Fruit fly (Drosophila melanogaster) whole organism, embryonic: Measurements from ENCODE around the gene Lipt2.

Source experiments
- Asciz ChIP-seq: fragments of 200-800 bp; sonication (Bioruptor generic); optimal IDR thresholded peaks from 2 replicates; lab custom pipeline; 2017; ENCODE audit warnings: missing biosample characterization, mild to moderate bottlenecking, missing genetic modification characterization, missing genetic modification reagents
- BtbVII ChIP-seq: fragments of 200-800 bp; sonication (Bioruptor generic); optimal IDR thresholded peaks from 3 replicates; lab custom pipeline; 2017; ENCODE audit warnings: missing biosample characterization, mild to moderate bottlenecking, missing genetic modification characterization
- CG10565 ChIP-seq: fragments of 200-800 bp; sonication (Bioruptor generic); optimal IDR thresholded peaks from 3 replicates; lab custom pipeline; 2016; ENCODE audit warnings: missing biosample characterization, mild to moderate bottlenecking, missing genetic modification characterization
- CG11504 ChIP-seq: fragments of 200-800 bp; sonication (Bioruptor generic); optimal IDR thresholded peaks from 3 replicates; lab custom pipeline; 2019; ENCODE audit warnings: missing biosample characterization, mild to moderate bottlenecking, missing genetic modification characterization, moderate library complexity
- CG11723 ChIP-seq: fragments of 200-800 bp; sonication (Bioruptor generic); optimal IDR thresholded peaks from 2 replicates; lab custom pipeline; 2017; ENCODE audit warnings: missing biosample characterization, mild to moderate bottlenecking, missing genetic modification characterization
- CG12219 ChIP-seq: fragments of 200-800 bp; sonication (Bioruptor generic); optimal IDR thresholded peaks from 3 replicates; lab custom pipeline; 2018; ENCODE audit warnings: missing biosample characterization, mild to moderate bottlenecking, missing genetic modification characterization
- CG13424 ChIP-seq: fragments of 200-800 bp; sonication (Bioruptor generic); optimal IDR thresholded peaks from 2 replicates; lab custom pipeline; 2019; ENCODE audit warnings: missing biosample characterization, mild to moderate bottlenecking, missing genetic modification characterization, moderate library complexity
- CG1529 ChIP-seq: fragments of 200-800 bp; sonication (Bioruptor generic); optimal IDR thresholded peaks from 3 replicates; lab custom pipeline; 2018; ENCODE audit warnings: missing biosample characterization, missing genetic modification characterization
- CG1647 ChIP-seq: fragments of 200-800 bp; sonication (Bioruptor generic); optimal IDR thresholded peaks from 3 replicates; lab custom pipeline; 2016; ENCODE audit warnings: missing biosample characterization, missing genetic modification characterization
- CG17829 ChIP-seq: fragments of 200-800 bp; optimal IDR thresholded peaks from 2 replicates; lab custom pipeline; 2019; ENCODE audit warnings: missing biosample characterization, mild to moderate bottlenecking, missing genetic modification characterization, moderate library complexity
- CG2199 ChIP-seq: fragments of 200-800 bp; sonication (Bioruptor generic); IDR thresholded peaks from 3 replicates; pipeline ENCODE4 v1.3.6; 2022; ENCODE audit warnings: missing biosample characterization, missing genetic modification characterization
- CG31441 ChIP-seq: fragments of 200-800 bp; sonication (Bioruptor generic); IDR thresholded peaks from 2 replicates; pipeline ENCODE4 v1.3.6; 2022; ENCODE audit warnings: missing biosample characterization, missing genetic modification characterization
- CG32767 ChIP-seq: fragments of 200-800 bp; sonication (Bioruptor generic); IDR thresholded peaks from 2 replicates; pipeline ENCODE4 v1.3.6; 2022; ENCODE audit warnings: missing biosample characterization, missing genetic modification characterization
- CG4328 ChIP-seq: fragments of 200-800 bp; sonication (Bioruptor generic); optimal IDR thresholded peaks from 3 replicates; lab custom pipeline; 2017; ENCODE audit warnings: missing biosample characterization, missing genetic modification reagents, missing genetic modification characterization
- CG4820 ChIP-seq: fragments of 200-800 bp; sonication (Bioruptor generic); optimal IDR thresholded peaks from 3 replicates; lab custom pipeline; 2016; ENCODE audit warnings: missing biosample characterization, missing genetic modification characterization
- CG6765 ChIP-seq: fragments of 200-800 bp; sonication (Bioruptor generic); optimal IDR thresholded peaks from 3 replicates; lab custom pipeline; 2017; ENCODE audit warnings: missing biosample characterization, mild to moderate bottlenecking, missing genetic modification characterization
- CG9797 ChIP-seq: fragments of 200-800 bp; sonication (Bioruptor generic); optimal IDR thresholded peaks from 3 replicates; lab custom pipeline; 2018; ENCODE audit warnings: missing biosample characterization, mild to moderate bottlenecking, missing genetic modification characterization
- D ChIP-seq, 2 experiments: fragments of 200-800 bp in 1 of 2; fragments of >200 bp in 1 of 2; sonication (Bioruptor generic) in 1 of 2; optimal IDR thresholded peaks; 2 replicates in 1 of 2; 3 replicates in 1 of 2; lab custom pipeline; 2017; ENCODE audit warnings: mild to moderate bottlenecking in 1 of 2, missing biosample characterization in 1 of 2, missing genetic modification characterization in 1 of 2, missing genetic modification reagents in 1 of 2
- Dbx ChIP-seq: fragments of 200-800 bp; sonication (Bioruptor generic); IDR thresholded peaks from 3 replicates; pipeline ENCODE4 v1.3.6; 2022; ENCODE audit warnings: missing biosample characterization, missing genetic modification characterization
- Dip3 ChIP-seq: fragments of 200-800 bp; sonication (Bioruptor generic); optimal IDR thresholded peaks from 3 replicates; lab custom pipeline; 2016; ENCODE audit warnings: missing biosample characterization, missing genetic modification characterization
- Ets97D ChIP-seq: fragments of 200-800 bp; sonication (Bioruptor generic); optimal IDR thresholded peaks from 3 replicates; lab custom pipeline; 2016; ENCODE audit warnings: missing biosample characterization, missing genetic modification characterization
- Fer2 ChIP-seq: fragments of 200-800 bp; sonication (Bioruptor generic); optimal IDR thresholded peaks from 2 replicates; lab custom pipeline; 2018; ENCODE audit warnings: missing biosample characterization, mild to moderate bottlenecking, missing genetic modification characterization, moderate library complexity
- Mrtf ChIP-seq: fragments of 200-800 bp; sonication (Bioruptor generic); IDR thresholded peaks from 3 replicates; pipeline ENCODE4 v1.3.6; 2022; ENCODE audit warnings: missing biosample characterization, missing genetic modification characterization
- Oaz ChIP-seq: fragments of 200-800 bp; sonication (Bioruptor generic); IDR thresholded peaks from 2 replicates; pipeline ENCODE4 v1.3.6; 2022; ENCODE audit warnings: missing biosample characterization, missing genetic modification characterization
- Pdp1 ChIP-seq, 2 experiments: fragments of 200-800 bp; sonication (Bioruptor generic); optimal IDR thresholded peaks; 3 replicates each; lab custom pipeline; 2016; ENCODE audit warnings: missing biosample characterization in 2 of 2, missing genetic modification characterization in 2 of 2, mild to moderate bottlenecking in 1 of 2, moderate library complexity in 1 of 2
- Ravus ChIP-seq: fragments of 200-800 bp; sonication (Bioruptor generic); IDR thresholded peaks from 2 replicates; pipeline ENCODE4 v1.3.6; 2022; ENCODE audit warnings: missing biosample characterization, missing genetic modification characterization
- Sry-δ ChIP-seq: fragments of 200-800 bp; sonication (Bioruptor generic); optimal IDR thresholded peaks from 2 replicates; lab custom pipeline; 2016; ENCODE audit warnings: missing biosample characterization, missing genetic modification characterization
- abd-A ChIP-seq: fragments of 200-800 bp; sonication (Bioruptor generic); optimal IDR thresholded peaks from 3 replicates; lab custom pipeline; 2019; ENCODE audit warnings: missing biosample characterization, mild to moderate bottlenecking, missing genetic modification characterization, moderate library complexity
- al ChIP-seq: fragments of 200-800 bp; sonication (Bioruptor generic); IDR thresholded peaks from 2 replicates; pipeline ENCODE4 v1.3.6; 2022; ENCODE audit warnings: missing biosample characterization, missing genetic modification characterization
- ato ChIP-seq: fragments of 200-800 bp; sonication (Bioruptor generic); IDR thresholded peaks from 2 replicates; pipeline ENCODE4 v1.3.6; 2022; ENCODE audit warnings: missing biosample characterization, missing genetic modification characterization; ENCODE audit not compliant: partially characterized antibody
- bbx ChIP-seq: fragments of 200-800 bp; sonication (Bioruptor generic); IDR thresholded peaks from 2 replicates; pipeline ENCODE4 v1.3.6; 2022; ENCODE audit warnings: missing biosample characterization, missing genetic modification characterization; ENCODE audit not compliant: partially characterized antibody
- btn ChIP-seq: fragments of 200-800 bp; sonication (Bioruptor generic); optimal IDR thresholded peaks from 2 replicates; lab custom pipeline; 2016; ENCODE audit warnings: missing biosample characterization, missing genetic modification characterization
- corto ChIP-seq: fragments of 200-800 bp; sonication (Bioruptor generic); optimal IDR thresholded peaks from 2 replicates; lab custom pipeline; 2016; ENCODE audit warnings: missing biosample characterization, mild to moderate bottlenecking, missing genetic modification characterization, moderate library complexity
- en ChIP-seq: fragments of 200-800 bp; sonication (Bioruptor generic); optimal IDR thresholded peaks from 2 replicates; lab custom pipeline; 2016; ENCODE audit warnings: missing biosample characterization, missing genetic modification characterization
- gfzf ChIP-seq: fragments of 200-800 bp; sonication (Bioruptor generic); optimal IDR thresholded peaks from 2 replicates; lab custom pipeline; 2016; ENCODE audit warnings: missing biosample characterization, mild to moderate bottlenecking, missing genetic modification characterization, moderate library complexity
- hbn ChIP-seq: fragments of 200-800 bp; sonication (Bioruptor generic); IDR thresholded peaks from 2 replicates; pipeline ENCODE4 v1.3.6; 2022; ENCODE audit warnings: missing biosample characterization, missing genetic modification characterization; ENCODE audit not compliant: partially characterized antibody
- her ChIP-seq: fragments of 200-800 bp; sonication (Bioruptor generic); optimal IDR thresholded peaks from 2 replicates; lab custom pipeline; 2016; ENCODE audit warnings: missing biosample characterization, missing genetic modification characterization
- lab ChIP-seq: fragments of 200-800 bp; sonication (Bioruptor generic); optimal IDR thresholded peaks from 3 replicates; lab custom pipeline; 2017; ENCODE audit warnings: missing biosample characterization, missing genetic modification characterization, mild to moderate bottlenecking, moderate library complexity, missing genetic modification reagents
- lbe ChIP-seq: fragments of 200-800 bp; sonication (Bioruptor generic); optimal IDR thresholded peaks from 2 replicates; lab custom pipeline; 2016; ENCODE audit warnings: missing biosample characterization, mild to moderate bottlenecking, missing genetic modification characterization
- nom ChIP-seq: fragments of 200-800 bp; sonication (Bioruptor generic); optimal IDR thresholded peaks from 2 replicates; lab custom pipeline; 2017; ENCODE audit warnings: missing biosample characterization, missing genetic modification characterization, mild to moderate bottlenecking, moderate library complexity, missing genetic modification reagents
- rib ChIP-seq: fragments of 200-800 bp; sonication (Bioruptor generic); IDR thresholded peaks from 2 replicates; pipeline ENCODE4 v1.3.6; 2022; ENCODE audit warnings: missing biosample characterization, missing genetic modification characterization
- sc ChIP-seq, 3 experiments: fragments of >200 bp in 2 of 3; fragments of 200-800 bp in 1 of 3; sonication (Bioruptor generic) in 1 of 3; optimal IDR thresholded peaks; 2 replicates in 2 of 3; 3 replicates in 1 of 3; lab custom pipeline; 2017; ENCODE audit warnings: mild to moderate bottlenecking in 1 of 3, missing biosample characterization in 1 of 3, missing genetic modification characterization in 1 of 3, missing genetic modification reagents in 1 of 3
- slbo ChIP-seq: fragments of 200-800 bp; sonication (Bioruptor generic); IDR thresholded peaks from 2 replicates; pipeline ENCODE4 v1.3.6; 2022; ENCODE audit warnings: missing biosample characterization, missing genetic modification characterization
- sna ChIP-seq: fragments of 200-800 bp; sonication (Bioruptor generic); IDR thresholded peaks from 2 replicates; pipeline ENCODE4 v1.3.6; 2022; ENCODE audit warnings: missing biosample characterization, missing genetic modification characterization; ENCODE audit not compliant: partially characterized antibody
- sug ChIP-seq: fragments of 200-800 bp; optimal IDR thresholded peaks from 2 replicates; lab custom pipeline; 2019; ENCODE audit warnings: missing biosample characterization, mild to moderate bottlenecking, missing genetic modification characterization, moderate library complexity
- twi ChIP-seq: fragments of 200-800 bp; optimal IDR thresholded peaks from 2 replicates; lab custom pipeline; 2019; ENCODE audit warnings: missing biosample characterization, mild to moderate bottlenecking, missing genetic modification characterization, moderate library complexity
- zen ChIP-seq: fragments of 200-800 bp; sonication (Bioruptor generic); optimal IDR thresholded peaks from 3 replicates; lab custom pipeline; 2018; ENCODE audit warnings: missing biosample characterization, mild to moderate bottlenecking, missing genetic modification characterization, moderate library complexity
- zen2 ChIP-seq: fragments of 200-800 bp; sonication (Bioruptor generic); IDR thresholded peaks from 3 replicates; pipeline ENCODE4 v1.3.6; 2022; ENCODE audit warnings: missing biosample characterization, missing genetic modification characterization; ENCODE audit not compliant: partially characterized antibody
- zfh1 ChIP-seq: fragments of 200-800 bp; sonication (Bioruptor generic); IDR thresholded peaks from 3 replicates; pipeline ENCODE4 v1.3.6; 2022; ENCODE audit warnings: missing biosample characterization, missing genetic modification characterization

Gene Lipt2

DNA sequence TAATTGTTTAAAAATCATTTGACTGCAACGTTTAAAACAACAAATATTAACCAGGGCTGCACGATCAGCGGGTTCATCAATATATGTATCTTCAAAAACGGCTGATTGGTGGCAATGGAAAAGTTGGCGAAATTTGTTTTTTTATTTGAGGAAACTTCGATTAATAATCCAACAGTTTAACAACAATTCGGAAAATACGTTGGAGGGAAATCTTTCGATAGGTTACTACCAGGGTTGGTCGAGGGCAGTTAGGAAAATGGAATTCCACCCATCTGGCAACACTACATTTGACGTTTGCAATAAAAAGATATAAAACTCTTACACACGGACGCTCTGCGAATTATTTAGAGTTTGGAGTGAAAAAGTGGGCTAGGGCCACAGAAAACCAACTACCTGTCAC, at the start of gene Lipt2, which contains the start of gene CG14650 (continued):
- TF ChIP-seq CG4820 (peak; percentile 20), Asciz (no peak), CG12219 (GFP tag; lab: Kevin White, UChicago) (no peak), zfh1 (GFP tag; lab: Robert Waterston, UW) (no peak), CG32767 (GFP tag; lab: Robert Waterston, UW) (no peak), Ets97D (peak; percentile 78), twi (tag; lab: Kevin White, UChicago) (peak; percentile 22), zen (tag; lab: Kevin White, UChicago) (peak; percentile 45), nom (no peak), Sry-δ (GFP tag; lab: Kevin White, UChicago) (peak; percentile 80), sc (optimal IDR thresholded peaks at IDR 0.05; lab: Kevin White, UChicago) (no peak), sc (GFP tag; optimal IDR thresholded peaks at IDR 0.05; lab: Kevin White, UChicago) (no peak), CG6765 (GFP tag; lab: Kevin White, UChicago) (no peak), bbx (GFP tag; lab: Robert Waterston, UW) (0 out of 2 replicates have a peak, but pooled peaks have one; percentile 13), gfzf (peak; percentile 70), BtbVII (no peak), CG11723 (GFP tag; lab: Kevin White, UChicago) (peak; percentile 17), CG10565 (GFP tag; lab: Kevin White, UChicago) (no peak), her (GFP tag; lab: Kevin White, UChicago) (peak; percentile 53), CG1529 (GFP tag; lab: Kevin White, UChicago) (no peak), CG2199 (GFP tag; lab: Robert Waterston, UW) (no peak), slbo (peak; percentile 72), Ravus (GFP tag; lab: Robert Waterston, UW) (no peak), CG4328 (GFP tag; lab: Kevin White, UChicago) (no peak), Oaz (GFP tag; lab: Robert Waterston, UW) (no peak), Pdp1 (GFP tag; optimal IDR thresholded peaks at IDR 0.05; lab: Kevin White, UChicago) (peak; percentile 50 to 66), CG9797 (GFP tag; lab: Kevin White, UChicago) (peak; percentile 59), CG1647 (GFP tag; lab: Kevin White, UChicago) (peak; percentile 37), lab (GFP tag; lab: Kevin White, UChicago) (no peak), CG13424 (tag; lab: Kevin White, UChicago) (peak; percentile 62), Mrtf (no peak), btn (peak; percentile 47), ato (no peak; the same call in 1 of the 2 replicates), sug (tag; lab: Kevin White, UChicago) (peak; percentile 60), Dbx (GFP tag; lab: Robert Waterston, UW) (0 out of 3 replicates have a peak, but pooled peaks have one; percentile 19), lbe (GFP tag; lab: Kevin White, UChicago) (no peak), sna (GFP tag; lab: Robert Waterston, UW) (peak; percentile 46), en (GFP tag; lab: Kevin White, UChicago) (peak; percentile 46), al (GFP tag; lab: Robert Waterston, UW) (no peak), corto (GFP tag; lab: Kevin White, UChicago) (no peak), abd-A (tag; lab: Kevin White, UChicago) (no peak), D (optimal IDR thresholded peaks at IDR 0.05; lab: Kevin White, UChicago) (no peak), D (GFP tag; optimal IDR thresholded peaks at IDR 0.05; lab: Kevin White, UChicago) (no peak), CG17829 (tag; lab: Kevin White, UChicago) (peak; percentile 66), zen2 (GFP tag; lab: Robert Waterston, UW) (no peak; the same call in 2 of the 3 replicates), hbn (GFP tag; lab: Robert Waterston, UW) (peak; percentile 55; the same call in 1 of the 2 replicates), Fer2 (tag; lab: Kevin White, UChicago) (no peak), Dip3 (GFP tag; lab: Kevin White, UChicago) (peak; percentile 46), rib (GFP tag; lab: Robert Waterston, UW) (no peak), CG31441 (GFP tag; lab: Robert Waterston, UW) (no peak), CG11504 (tag; lab: Kevin White, UChicago) (no peak)
